Worm (Caenorhabditis elegans): Measurements from ENCODE around the gene F18A11.3.

ce11 chrII:13000753-13001152 lies 35.9 kb downstream of the F18A11.3 start, which contains the start of gene Y38F1A.8:
- no peak for TF ChIP-seq attf-6 (GFP tag; IDR thresholded peaks at IDR 0.05)
- no peak for TF ChIP-seq nfya-1 (tag; optimal IDR thresholded peaks at IDR 0.05; ENCODE audit: borderline replicate concordance, insufficient read depth)
- no peak for TF ChIP-seq sdz-38 (tag; optimal IDR thresholded peaks at IDR 0.05)
- TF ChIP-seq snpc-4 (GFP tag; optimal IDR thresholded peaks at IDR 0.05) = no peak
- TF ChIP-seq snpc-4 (tag; optimal IDR thresholded peaks at IDR 0.05) = no peak
- no peak for TF ChIP-seq snpc-1.3 (tag; optimal IDR thresholded peaks at IDR 0.05; ENCODE audit: insufficient read depth)
- no peak for TF ChIP-seq lin-26 (GFP tag; IDR thresholded peaks at IDR 0.05)
- TF ChIP-seq sptf-2 (GFP tag; optimal IDR thresholded peaks at IDR 0.05) = no peak
- TF ChIP-seq ama-1 (optimal IDR thresholded peaks at IDR 0.05) = no peak
- no peak for TF ChIP-seq ama-1 (GFP tag; optimal IDR thresholded peaks at IDR 0.05)
- TF ChIP-seq B0261.1 (tag; optimal IDR thresholded peaks at IDR 0.05) = no peak

Data from whole organism, young adult.